Worm (Caenorhabditis elegans): ENCODE measurements around the gene Y54E2A.8.
A peak's percentile ranks its signal among the peaks of the same experiment; 100 is the strongest.

Gene Y54E2A.8

DNA sequence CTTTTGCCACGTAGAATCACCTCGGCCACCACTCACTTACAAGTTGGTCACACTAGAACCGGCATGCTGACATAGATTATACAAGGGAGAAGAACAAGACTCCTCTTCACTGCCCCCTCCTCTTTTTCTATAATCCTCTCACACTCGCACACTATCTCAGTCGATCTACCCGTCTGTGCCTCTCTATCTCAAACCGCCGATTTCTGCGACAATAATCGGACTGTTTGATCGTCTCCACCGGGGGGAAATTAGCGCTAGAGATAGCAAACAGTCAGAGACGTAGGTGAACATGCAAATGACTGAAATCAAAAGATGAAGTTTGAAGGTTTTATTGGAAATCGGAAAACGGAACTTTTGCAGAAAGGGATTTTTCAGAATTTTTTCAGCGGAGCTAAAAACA, 44.3 kb downstream of the Y54E2A.8 start (continued):
- TF ChIP-seq C16A3.4 (tag; optimal IDR thresholded peaks at IDR 0.05) (peak; percentile 62), rnt-1 (tag; optimal IDR thresholded peaks at IDR 0.05) (peak; percentile 54), fkh-4 (tag; optimal IDR thresholded peaks at IDR 0.05; ENCODE audit: borderline replicate concordance) (peak; percentile 23), unc-130 (tag; optimal IDR thresholded peaks at IDR 0.05) (no peak), zip-4 (GFP tag; optimal IDR thresholded peaks at IDR 0.05) (peak; percentile 21), nhr-85 (tag) (peak; percentile 95), tlp-1 (tag; optimal IDR thresholded peaks at IDR 0.05) (no peak), vab-15 (tag; optimal IDR thresholded peaks at IDR 0.05) (peak; percentile 38), mab-9 (GFP tag; IDR thresholded peaks at IDR 0.05) (no peak), lsy-2 (tag; optimal IDR thresholded peaks at IDR 0.05) (peak; percentile 62 to 68), ces-1 (GFP tag; optimal IDR thresholded peaks at IDR 0.05) (no peak), elt-3 (tag; optimal IDR thresholded peaks at IDR 0.05) (peak in 2 of 6 experiments; percentile 34 to 81), unc-98 (GFP tag; IDR thresholded peaks at IDR 0.05) (no peak), C04F5.9 (tag; optimal IDR thresholded peaks at IDR 0.05) (peak; percentile 20), dsc-1 (tag; optimal IDR thresholded peaks at IDR 0.05) (no peak), xbp-1 (tag; optimal IDR thresholded peaks at IDR 0.05) (peak; percentile 58), ets-5 (GFP tag; IDR thresholded peaks at IDR 0.05) (no peak), fos-1 (tag; optimal IDR thresholded peaks at IDR 0.05) (peak; percentile 62), tbx-2 (tag; optimal IDR thresholded peaks at IDR 0.05) (peak; percentile 78), nhr-12 (tag; optimal IDR thresholded peaks at IDR 0.05) (no peak), aly-2 (tag; optimal IDR thresholded peaks at IDR 0.05) (no peak), swsn-7 (tag; optimal IDR thresholded peaks at IDR 0.05) (peak; percentile 69), pax-3 (tag; optimal IDR thresholded peaks at IDR 0.05) (no peak), elt-2 (tag; optimal IDR thresholded peaks at IDR 0.05) (peak; percentile 74), lin-13 (GFP tag; optimal IDR thresholded peaks at IDR 0.05) (peak; percentile 61), lin-39 (tag; optimal IDR thresholded peaks at IDR 0.05) (no peak), aha-1 (tag; optimal IDR thresholded peaks at IDR 0.05) (no peak), nhr-90 (tag; optimal IDR thresholded peaks at IDR 0.05; ENCODE audit: poor library complexity) (peak; percentile 93), egl-27 (tag; optimal IDR thresholded peaks at IDR 0.05) (no peak), sup-37 (GFP tag; optimal IDR thresholded peaks at IDR 0.05) (peak; percentile 35), dpl-1 (GFP tag; optimal IDR thresholded peaks at IDR 0.05) (peak; percentile 43 to 64 (median 46)), mdl-1 (tag; optimal IDR thresholded peaks at IDR 0.05) (peak in 1 of 2 experiments; percentile 80), C34B4.2 (tag; optimal IDR thresholded peaks at IDR 0.05) (no peak), nhr-71 (tag; optimal IDR thresholded peaks at IDR 0.05) (peak; percentile 86), nhr-237 (tag; optimal IDR thresholded peaks at IDR 0.05) (peak; percentile 43), egl-13 (tag; optimal IDR thresholded peaks at IDR 0.05) (no peak), Y116A8C.19 (tag; optimal IDR thresholded peaks at IDR 0.05; ENCODE audit: borderline replicate concordance) (no peak), hlh-4 (tag; optimal IDR thresholded peaks at IDR 0.05) (no peak), nhr-76 (tag; optimal IDR thresholded peaks at IDR 0.05) (no peak), ceh-88 (GFP tag; IDR thresholded peaks at IDR 0.05) (0 out of 2 replicates have a peak, but pooled peaks have one; percentile 10), irx-1 (tag; optimal IDR thresholded peaks at IDR 0.05) (peak; percentile 57), ceh-82 (tag; optimal IDR thresholded peaks at IDR 0.05) (peak; percentile 3 to 40 (median 6)), lin-35 (GFP tag; optimal IDR thresholded peaks at IDR 0.05) (peak; percentile 56 to 88), blmp-1 (tag; optimal IDR thresholded peaks at IDR 0.05) (peak; percentile 84), jun-1 (tag; optimal IDR thresholded peaks at IDR 0.05) (peak; percentile 71), pag-3 (tag; optimal IDR thresholded peaks at IDR 0.05; ENCODE audit: borderline replicate concordance, insufficient read depth) (no peak)

Data from whole organism, L1 larva.